Worm (Caenorhabditis elegans) whole organism, L4 larva: Measurements from ENCODE around the gene str-230.

Experiments used
- D1046.2 ChIP-seq: fragments of 200-800 bp; sonication (Bioruptor generic); IDR thresholded peaks from 2 replicates; pipeline ENCODE4 v1.3.6; 2022; ENCODE audit warnings: missing genetic modification characterization, missing compliant biosample characterization
- F44E2.7 ChIP-seq: fragments of 200-800 bp; sonication (Bioruptor generic); IDR thresholded peaks from 2 replicates; pipeline ENCODE4 v2.1.2; 2022; ENCODE audit warnings: missing genetic modification characterization, missing compliant biosample characterization
- R02D3.7 ChIP-seq: fragments of 150-350 bp; sonication (generic microtip); optimal IDR thresholded peaks from 3 replicates; lab custom pipeline; 2014; ENCODE audit warnings: missing biosample characterization, missing genetic modification characterization
- Y105C5A.15 ChIP-seq: fragments of 200-800 bp; sonication (Bioruptor generic); IDR thresholded peaks from 2 replicates; pipeline ENCODE4 v1.3.6; 2022; ENCODE audit warnings: missing genetic modification characterization, missing compliant biosample characterization
- Y48G9A.11 ChIP-seq: fragments of 200-800 bp; sonication (Bioruptor generic); IDR thresholded peaks from 2 replicates; pipeline ENCODE4 v1.3.6; 2022; ENCODE audit warnings: missing genetic modification reagents, missing genetic modification characterization, missing compliant biosample characterization
- Y5F2A.4 ChIP-seq: fragments of 200-800 bp; sonication (Bioruptor generic); optimal IDR thresholded peaks from 2 replicates; lab custom pipeline; 2018; ENCODE audit warnings: mild to moderate bottlenecking, missing genetic modification characterization, missing compliant biosample characterization
- arid-1 ChIP-seq: fragments of 200-800 bp; sonication (Bioruptor generic); conservative IDR thresholded peaks from 2 replicates; pipeline ENCODE4 v1.3.6; 2022; ENCODE audit warnings: missing genetic modification reagents, missing genetic modification characterization, missing compliant biosample characterization
- cey-2 ChIP-seq: sonication (generic microtip); optimal IDR thresholded peaks from 3 replicates; lab custom pipeline; 2017; ENCODE audit warnings: missing genetic modification characterization, mild to moderate bottlenecking, missing compliant biosample characterization, antibody characterized with exemption, borderline replicate concordance; ENCODE audit not compliant: insufficient read depth
- daf-12 ChIP-seq: fragments of 150-350 bp; optimal IDR thresholded peaks from 2 replicates; lab custom pipeline; 2014; ENCODE audit warnings: missing biosample characterization, missing genetic modification reagents, missing genetic modification characterization
- daf-16 ChIP-seq, 3 experiments: sonication (generic microtip); optimal IDR thresholded peaks; 2 replicates each; lab custom pipeline; 2016 to 2017; ENCODE audit warnings: missing genetic modification characterization in 3 of 3, missing genetic modification reagents in 3 of 3, mild to moderate bottlenecking in 2 of 3, missing compliant biosample characterization in 2 of 3, missing biosample characterization in 1 of 3, moderate library complexity in 1 of 3
- daf-19 ChIP-seq: fragments of 200-800 bp; sonication (Bioruptor generic); conservative IDR thresholded peaks from 2 replicates; pipeline ENCODE4 v1.3.6; 2022; ENCODE audit warnings: missing genetic modification characterization, missing compliant biosample characterization
- dmd-6 ChIP-seq: fragments of 200-800 bp; sonication (Bioruptor generic); IDR thresholded peaks from 2 replicates; pipeline ENCODE4 v1.3.6; 2022; ENCODE audit warnings: missing genetic modification reagents, missing genetic modification characterization, missing compliant biosample characterization
- dve-1 ChIP-seq: sonication (generic microtip); optimal IDR thresholded peaks from 2 replicates; lab custom pipeline; 2017; ENCODE audit warnings: antibody characterized with exemption, mild to moderate bottlenecking, missing genetic modification characterization, missing compliant biosample characterization; ENCODE audit not compliant: insufficient read depth
- fkh-10 ChIP-seq: fragments of 150-350 bp; optimal IDR thresholded peaks from 2 replicates; lab custom pipeline; 2014; ENCODE audit warnings: missing biosample characterization, missing genetic modification reagents, missing genetic modification characterization
- hif-1 ChIP-seq, 2 experiments: sonication (generic microtip); optimal IDR thresholded peaks; 2 replicates each; lab custom pipeline; 2016 to 2017; ENCODE audit warnings: missing compliant biosample characterization in 2 of 2, missing genetic modification characterization in 2 of 2, missing genetic modification reagents in 2 of 2, missing genotype in 2 of 2, mild to moderate bottlenecking in 1 of 2
- jun-1 ChIP-seq: fragments of 150-350 bp; optimal IDR thresholded peaks from 2 replicates; lab custom pipeline; 2014; ENCODE audit warnings: missing biosample characterization, missing genetic modification reagents, missing genetic modification characterization
- madf-5 ChIP-seq, 2 experiments: fragments of 200-800 bp; sonication (Bioruptor generic); IDR thresholded peaks; 2 replicates each; pipeline ENCODE4 v1.3.6; 2022; ENCODE audit warnings: missing compliant biosample characterization in 2 of 2, missing genetic modification characterization in 2 of 2
- madf-9 ChIP-seq: fragments of 200-800 bp; sonication (Bioruptor generic); conservative IDR thresholded peaks from 2 replicates; pipeline ENCODE4 v1.3.6; 2022; ENCODE audit warnings: missing genetic modification reagents, missing genetic modification characterization, missing compliant biosample characterization
- mes-2 ChIP-seq: sonication (generic microtip); optimal IDR thresholded peaks from 2 replicates; lab custom pipeline; 2016; ENCODE audit warnings: missing genotype, mild to moderate bottlenecking, missing genetic modification characterization, missing compliant biosample characterization; ENCODE audit not compliant: poor library complexity, severe bottlenecking
- nhr-10 ChIP-seq: fragments of 150-350 bp; optimal IDR thresholded peaks from 2 replicates; lab custom pipeline; 2014; ENCODE audit warnings: missing biosample characterization, missing genetic modification characterization
- nhr-111 ChIP-seq: fragments of 200-800 bp; sonication (Bioruptor generic); optimal IDR thresholded peaks from 2 replicates; lab custom pipeline; 2018; ENCODE audit warnings: mild to moderate bottlenecking, missing genetic modification characterization, missing compliant biosample characterization
- nhr-25 ChIP-seq: sonication (generic microtip); optimal IDR thresholded peaks from 2 replicates; lab custom pipeline; 2017; ENCODE audit warnings: missing genetic modification characterization, mild to moderate bottlenecking, missing compliant biosample characterization, antibody characterized with exemption, moderate library complexity, borderline replicate concordance; ENCODE audit not compliant: insufficient read depth
- nhr-41 ChIP-seq: fragments of 200-800 bp; sonication (Bioruptor generic); IDR thresholded peaks from 2 replicates; pipeline ENCODE4 v1.3.6; 2022; ENCODE audit warnings: missing genetic modification reagents, missing genetic modification characterization, missing compliant biosample characterization
- nhr-42 ChIP-seq: fragments of 200-800 bp; sonication (Bioruptor generic); IDR thresholded peaks from 2 replicates; pipeline ENCODE4 v1.3.6; 2022; ENCODE audit warnings: missing genetic modification characterization, missing compliant biosample characterization
- nhr-6 ChIP-seq: fragments of 150-350 bp; optimal IDR thresholded peaks from 2 replicates; lab custom pipeline; 2014; ENCODE audit warnings: missing biosample characterization, missing genetic modification characterization
- nhr-76 ChIP-seq: fragments of 150-350 bp; optimal IDR thresholded peaks from 2 replicates; lab custom pipeline; 2014; ENCODE audit warnings: missing biosample characterization, missing genetic modification characterization
- set-16 ChIP-seq: fragments of 200-800 bp; sonication (Bioruptor generic); IDR thresholded peaks from 2 replicates; pipeline ENCODE4 v1.3.6; 2022; ENCODE audit warnings: missing genetic modification reagents, missing genetic modification characterization, missing compliant biosample characterization
- tag-97 ChIP-seq: fragments of 200-800 bp; sonication (Bioruptor generic); IDR thresholded peaks from 2 replicates; pipeline ENCODE4 v1.3.6; 2022; ENCODE audit warnings: missing genetic modification characterization, missing compliant biosample characterization
- unc-130 ChIP-seq: sonication (generic microtip); optimal IDR thresholded peaks from 2 replicates; lab custom pipeline; 2016; ENCODE audit warnings: missing genetic modification reagents, missing genetic modification characterization, missing compliant biosample characterization
- unc-62 ChIP-seq, 3 experiments: fragments of 150-350 bp in 1 of 3; sonication (generic microtip); optimal IDR thresholded peaks in 2 of 3; peaks in 1 of 3; 1 replicate in 1 of 3; 2 replicates in 2 of 3; lab custom pipeline; 2014 to 2017; ENCODE audit warnings: missing biosample characterization in 3 of 3, missing genetic modification characterization in 3 of 3, missing genetic modification reagents in 3 of 3, missing genotype in 1 of 3
- vab-7 ChIP-seq: fragments of 200-800 bp; sonication (Bioruptor generic); IDR thresholded peaks from 2 replicates; pipeline ENCODE4 v1.3.6; 2022; ENCODE audit warnings: missing genetic modification reagents, missing genetic modification characterization, missing compliant biosample characterization
- ztf-11 ChIP-seq: fragments of 150-350 bp; optimal IDR thresholded peaks from 2 replicates; lab custom pipeline; 2014; ENCODE audit warnings: missing biosample characterization, missing genetic modification characterization

Gene str-230

DNA sequence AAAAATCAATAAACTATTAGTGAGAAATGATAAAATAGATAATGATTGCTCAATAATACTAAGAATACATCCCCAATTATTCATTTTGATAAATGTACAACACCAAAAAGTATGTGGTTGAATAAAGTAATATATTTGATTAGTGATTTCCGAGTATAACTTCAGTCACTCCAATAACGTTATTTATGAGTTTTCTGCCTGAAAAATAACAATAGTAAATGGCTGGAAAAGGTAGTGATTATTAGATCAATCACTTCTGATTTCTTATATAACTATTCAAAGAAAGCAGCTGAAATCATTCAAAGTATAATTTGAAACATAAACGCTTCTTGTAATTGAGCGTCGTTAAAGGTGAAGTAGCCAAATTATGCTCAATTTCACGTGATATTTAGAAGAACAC is at the start of gene str-230:
TSS of gene str-230 (minus strand) at position 101 of the 400 bp plus-strand sequence.
- TF ChIP-seq hif-1 (tag; optimal IDR thresholded peaks at IDR 0.05; lab: Kevin White, UChicago) (no peak), nhr-111 (no peak), unc-130 (GFP tag; lab: Kevin White, UChicago) (no peak)

DNA sequence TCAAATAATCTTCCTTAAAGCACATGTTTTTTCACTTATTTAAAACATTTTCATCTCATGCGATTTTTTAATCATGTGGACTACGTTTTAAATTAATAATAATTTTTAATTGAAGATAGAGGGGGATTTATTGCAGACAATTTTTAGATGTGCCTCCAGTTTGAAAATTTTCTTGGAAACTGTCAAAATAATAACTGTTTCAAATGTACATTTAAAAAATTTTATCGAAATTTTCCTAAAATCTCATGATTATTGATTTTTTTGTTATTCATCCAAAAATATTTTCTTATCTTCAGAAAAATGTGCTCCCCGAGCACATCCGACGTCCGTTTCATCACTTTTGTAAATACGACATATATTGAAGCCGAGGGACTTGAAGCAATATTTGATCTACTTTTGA is 46.2 kb upstream of the str-230 start, which contains the start of gene sre-8:
TSS of gene sre-8 (plus strand) at position 301 of the 400 bp plus-strand sequence.
- TF ChIP-seq vab-7 (GFP tag; lab: Robert Waterston, UW), result no peak
- no peak for TF ChIP-seq nhr-6 (tag; lab: Kevin White, UChicago)
- TF ChIP-seq dmd-6 (GFP tag; lab: Robert Waterston, UW), result no peak
- TF ChIP-seq nhr-41, result no peak
- TF ChIP-seq Y48G9A.11 (GFP tag; lab: Robert Waterston, UW), result no peak
- TF ChIP-seq, all 104 proteins: peak for 0

DNA sequence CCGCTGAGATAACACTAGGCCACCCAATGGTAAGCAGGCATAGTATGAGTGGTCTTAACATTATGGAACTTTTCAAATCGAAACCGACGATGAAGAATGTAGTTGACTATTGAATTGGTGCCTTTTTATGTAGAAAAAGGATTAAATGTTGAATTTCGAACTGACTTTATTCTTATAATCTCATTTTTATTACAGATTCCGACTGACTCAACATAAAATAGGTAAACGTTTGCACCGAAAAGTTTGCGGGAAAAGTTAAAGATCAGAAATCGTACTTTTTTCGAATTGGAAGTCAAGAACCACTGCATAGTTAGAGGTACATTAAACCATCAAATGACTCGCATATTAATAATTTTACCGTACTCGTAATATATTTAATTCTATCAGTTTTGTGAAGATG is 43.6 kb upstream of the str-230 start, which contains the start of gene K02E11.7:
TSS of gene K02E11.7 (minus strand) at position 101 of the 400 bp plus-strand sequence.
- TF ChIP-seq nhr-111 (no peak), jun-1 (tag; lab: Kevin White, UChicago) (no peak), Y5F2A.4 (GFP tag; lab: Kevin White, UChicago) (no peak), R02D3.7 (tag; lab: Kevin White, UChicago) (no peak), hif-1 (tag; optimal IDR thresholded peaks at IDR 0.05; lab: Kevin White, UChicago) (no peak), Y105C5A.15 (GFP tag; lab: Robert Waterston, UW) (no peak), cey-2 (tag; lab: Kevin White, UChicago) (no peak), daf-16 (GFP tag; optimal IDR thresholded peaks at IDR 0.05; lab: Kevin White, UChicago) (no peak), daf-16 (tag; optimal IDR thresholded peaks at IDR 0.05; lab: Kevin White, UChicago) (no peak), madf-5 (GFP tag; IDR thresholded peaks at IDR 0.05; lab: Robert Waterston, UW) (no peak), fkh-10 (GFP tag; lab: Kevin White, UChicago) (no peak), ztf-11 (tag; lab: Kevin White, UChicago) (no peak), daf-19 (GFP tag; lab: Robert Waterston, UW) (no peak), nhr-10 (tag; lab: Kevin White, UChicago) (no peak)

DNA sequence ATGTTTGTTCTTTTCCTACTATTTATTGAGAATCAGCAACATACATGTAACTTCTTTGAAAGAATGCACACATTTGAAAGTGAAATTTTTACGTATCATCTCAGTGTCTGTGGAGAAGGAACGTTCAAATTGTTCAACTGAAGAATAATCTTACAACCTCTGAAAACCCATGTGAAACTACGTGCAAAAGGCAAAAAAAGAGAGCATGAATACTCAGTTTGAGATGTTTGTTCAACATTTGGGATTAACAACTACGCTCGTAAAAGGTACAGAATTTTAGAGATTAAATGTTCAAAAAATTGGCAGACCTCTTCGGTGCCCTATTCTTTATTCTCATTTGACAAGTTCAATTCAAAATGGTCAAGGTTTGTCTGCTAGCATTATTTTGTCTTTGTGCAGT is 41.4 kb upstream of the str-230 start, which contains the start of gene K02E11.5:
TSS of gene K02E11.5 (plus strand) at position 301 of the 400 bp plus-strand sequence.
- no peak for TF ChIP-seq unc-62 (GFP tag; optimal IDR thresholded peaks at IDR 0.05 in 1 of 2; lab: Kevin White, UChicago)
- no peak for TF ChIP-seq unc-62 (tag; optimal IDR thresholded peaks at IDR 0.05; lab: Kevin White, UChicago)
- TF ChIP-seq nhr-25, result no peak
- TF ChIP-seq madf-9, result no peak
- TF ChIP-seq madf-5 (GFP tag; IDR thresholded peaks at IDR 0.05; lab: Robert Waterston, UW), result no peak
- TF ChIP-seq dve-1 (tag; lab: Kevin White, UChicago), result no peak
- TF ChIP-seq tag-97 (GFP tag; lab: Robert Waterston, UW), result no peak
- no peak for TF ChIP-seq arid-1 (GFP tag; lab: Robert Waterston, UW)
- no peak for TF ChIP-seq fkh-10 (GFP tag; lab: Kevin White, UChicago)
- no peak for TF ChIP-seq nhr-42 (GFP tag; lab: Robert Waterston, UW)
- TF ChIP-seq daf-12 (tag; lab: Kevin White, UChicago), result no peak
- TF ChIP-seq nhr-76 (tag; lab: Kevin White, UChicago), result no peak
- no peak for TF ChIP-seq D1046.2
- TF ChIP-seq set-16 (GFP tag; lab: Robert Waterston, UW), result no peak
- TF ChIP-seq cey-2 (tag; lab: Kevin White, UChicago), result no peak
- no peak for TF ChIP-seq F44E2.7
- TF ChIP-seq mes-2 (tag; lab: Kevin White, UChicago), result no peak
- TF ChIP-seq, all 104 proteins: peak for 0
